Fruit fly (Drosophila melanogaster): ENCODE data around the gene CG6415.

dm6 chr2L:10697992-10698391 lies 5.4 kb upstream of the CG6415 start, which contains the start of gene CG7300:
- TF ChIP-seq D1 (tag; optimal IDR thresholded peaks at IDR 0.05) = no peak
- TF ChIP-seq EcR (GFP tag; optimal IDR thresholded peaks at IDR 0.05) = no peak
- TF ChIP-seq CG10348 (GFP tag; IDR thresholded peaks at IDR 0.05) = no peak
- no peak for TF ChIP-seq Ets98B (GFP tag; IDR thresholded peaks at IDR 0.05)
- TF ChIP-seq Pif1B (GFP tag; optimal IDR thresholded peaks at IDR 0.05) = no peak
- no peak for TF ChIP-seq CG12605 (GFP tag; IDR thresholded peaks at IDR 0.05)
- TF ChIP-seq CG15710 (tag; optimal IDR thresholded peaks at IDR 0.05) = no peak
- no peak for TF ChIP-seq rn (GFP tag; IDR thresholded peaks at IDR 0.05)
- no peak for TF ChIP-seq CG8159 (tag; optimal IDR thresholded peaks at IDR 0.05)
- TF ChIP-seq CG4496 (GFP tag; IDR thresholded peaks at IDR 0.05) = no peak
- no peak for TF ChIP-seq fd96Ca (GFP tag; IDR thresholded peaks at IDR 0.05)
- no peak for TF ChIP-seq Pif1A (GFP tag; optimal IDR thresholded peaks at IDR 0.05)

Data from whole organism, pupa.